Worm (Caenorhabditis elegans) whole organism, young adult: ENCODE results near the gene mec-3.

ENCODE experiments used
- B0035.1 ChIP-seq: sonication (generic microtip); optimal IDR thresholded peaks from 2 replicates; lab custom pipeline; 2016; ENCODE audit warnings: missing genetic modification characterization, mild to moderate bottlenecking, missing compliant biosample characterization, missing genotype, missing genetic modification reagents
- B0261.1 ChIP-seq: sonication (generic microtip); optimal IDR thresholded peaks from 2 replicates; lab custom pipeline; 2016; ENCODE audit warnings: mild to moderate bottlenecking, missing genetic modification characterization, moderate library complexity, missing compliant biosample characterization
- D2030.7 ChIP-seq: fragments of 200-800 bp; sonication (Bioruptor generic); IDR thresholded peaks from 2 replicates; pipeline ENCODE4 v1.3.6; 2022; ENCODE audit warnings: missing genetic modification reagents, missing genetic modification characterization, missing compliant biosample characterization
- F10E7.11 ChIP-seq: sonication (generic microtip); optimal IDR thresholded peaks from 2 replicates; lab custom pipeline; 2017; ENCODE audit warnings: mild to moderate bottlenecking, missing genetic modification characterization, moderate library complexity, missing compliant biosample characterization
- F22D6.2 ChIP-seq: sonication (generic microtip); optimal IDR thresholded peaks from 2 replicates; lab custom pipeline; 2016; ENCODE audit warnings: mild to moderate bottlenecking, missing genetic modification characterization, missing compliant biosample characterization
- F49E8.2 ChIP-seq: sonication (generic microtip); optimal IDR thresholded peaks from 3 replicates; lab custom pipeline; 2017; ENCODE audit warnings: missing genetic modification characterization, mild to moderate bottlenecking, missing compliant biosample characterization, antibody characterized with exemption, moderate library complexity; ENCODE audit not compliant: insufficient read depth
- F52B5.7 ChIP-seq: sonication (generic microtip); optimal IDR thresholded peaks from 2 replicates; lab custom pipeline; 2016; ENCODE audit warnings: mild to moderate bottlenecking, missing genetic modification characterization, missing compliant biosample characterization
- F55B11.4 ChIP-seq: sonication (generic microtip); optimal IDR thresholded peaks from 2 replicates; lab custom pipeline; 2016; ENCODE audit warnings: missing compliant biosample characterization, missing genetic modification characterization, borderline replicate concordance; ENCODE audit not compliant: insufficient read depth
- Y53F4B.3 ChIP-seq: fragments of 200-800 bp; sonication (Bioruptor generic); IDR thresholded peaks from 2 replicates; pipeline ENCODE4 v1.3.6; 2022; ENCODE audit warnings: missing genetic modification reagents, missing genetic modification characterization, missing compliant biosample characterization
- aptf-2 ChIP-seq: fragments of 200-800 bp; sonication (Bioruptor generic); conservative IDR thresholded peaks from 2 replicates; pipeline ENCODE4 v1.3.6; 2022; ENCODE audit warnings: missing genetic modification reagents, missing genetic modification characterization, missing compliant biosample characterization
- attf-5 ChIP-seq: fragments of 200-800 bp; sonication (Bioruptor generic); optimal IDR thresholded peaks from 2 replicates; lab custom pipeline; 2018; ENCODE audit warnings: mild to moderate bottlenecking, missing genetic modification characterization, missing compliant biosample characterization
- bed-1 ChIP-seq: fragments of 200-800 bp; sonication (Bioruptor generic); IDR thresholded peaks from 2 replicates; pipeline ENCODE4 v1.3.6; 2022; ENCODE audit warnings: missing genetic modification reagents, missing genetic modification characterization, missing compliant biosample characterization
- ceh-40 ChIP-seq: fragments of 200-800 bp; sonication (Bioruptor generic); IDR thresholded peaks from 2 replicates; pipeline ENCODE4 v1.3.6; 2022; ENCODE audit warnings: missing genetic modification characterization, missing compliant biosample characterization
- ceh-91 ChIP-seq: fragments of 200-800 bp; sonication (Bioruptor generic); IDR thresholded peaks from 2 replicates; pipeline ENCODE4 v1.3.6; 2022; ENCODE audit warnings: missing genetic modification reagents, missing genetic modification characterization, missing compliant biosample characterization
- egrh-3 ChIP-seq: fragments of 200-800 bp; sonication (Bioruptor generic); IDR thresholded peaks from 2 replicates; pipeline ENCODE4 v1.3.6; 2022; ENCODE audit warnings: missing genetic modification reagents, missing genetic modification characterization, missing compliant biosample characterization
- ets-4 ChIP-seq: fragments of 200-800 bp; sonication (Bioruptor generic); optimal IDR thresholded peaks from 2 replicates; lab custom pipeline; 2018; ENCODE audit warnings: mild to moderate bottlenecking, missing genetic modification characterization, missing compliant biosample characterization
- him-1 ChIP-seq: sonication (generic microtip); optimal IDR thresholded peaks from 2 replicates; lab custom pipeline; 2016; ENCODE audit warnings: missing genotype, missing genetic modification reagents, missing genetic modification characterization, missing compliant biosample characterization
- hmg-20 ChIP-seq: fragments of 200-800 bp; sonication (Bioruptor generic); IDR thresholded peaks from 2 replicates; pipeline ENCODE4 v1.3.6; 2022; ENCODE audit warnings: missing genetic modification reagents, missing genetic modification characterization, missing compliant biosample characterization
- let-526 ChIP-seq: fragments of 200-800 bp; sonication (Bioruptor generic); IDR thresholded peaks from 2 replicates; pipeline ENCODE4 v1.3.6; 2022; ENCODE audit warnings: missing genetic modification reagents, missing genetic modification characterization, missing compliant biosample characterization
- lin-35 ChIP-seq, 3 experiments: fragments of 150-350 bp in 2 of 3; sonication (generic microtip) in 1 of 3; optimal IDR thresholded peaks; 2 replicates each; lab custom pipeline; 2014 to 2018; ENCODE audit warnings: missing biosample characterization in 3 of 3, missing genetic modification characterization in 3 of 3, missing genetic modification reagents in 3 of 3
- lin-40 ChIP-seq: sonication (generic microtip); optimal IDR thresholded peaks from 2 replicates; lab custom pipeline; 2016; ENCODE audit warnings: missing genetic modification characterization, mild to moderate bottlenecking, missing compliant biosample characterization, missing genotype, missing genetic modification reagents
- lir-1 ChIP-seq: fragments of 200-800 bp; sonication (Bioruptor generic); conservative IDR thresholded peaks from 2 replicates; pipeline ENCODE4 v1.3.6; 2022; ENCODE audit warnings: missing genetic modification reagents, missing genetic modification characterization, missing compliant biosample characterization
- madf-10 ChIP-seq: sonication (generic microtip); optimal IDR thresholded peaks from 2 replicates; lab custom pipeline; 2016; ENCODE audit warnings: mild to moderate bottlenecking, missing genetic modification characterization, missing compliant biosample characterization
- madf-3 ChIP-seq: fragments of 200-800 bp; sonication (Bioruptor generic); IDR thresholded peaks from 2 replicates; pipeline ENCODE4 v1.3.6; 2022; ENCODE audit warnings: missing genetic modification reagents, missing genetic modification characterization, missing compliant biosample characterization
- nfyb-1 ChIP-seq: fragments of 200-800 bp; sonication (Bioruptor generic); IDR thresholded peaks from 2 replicates; pipeline ENCODE4 v1.3.6; 2022; ENCODE audit warnings: missing genetic modification reagents, missing genetic modification characterization, missing compliant biosample characterization
- nhr-80 ChIP-seq: sonication (generic microtip); optimal IDR thresholded peaks from 2 replicates; lab custom pipeline; 2016; ENCODE audit warnings: missing genetic modification characterization, missing compliant biosample characterization
- nhr-90 ChIP-seq: sonication (generic microtip); optimal IDR thresholded peaks from 2 replicates; lab custom pipeline; 2016; ENCODE audit warnings: missing genotype, mild to moderate bottlenecking, missing genetic modification characterization, missing compliant biosample characterization
- pbrm-1 ChIP-seq: fragments of 200-800 bp; sonication (Bioruptor generic); IDR thresholded peaks from 2 replicates; pipeline ENCODE4 v1.3.6; 2022; ENCODE audit warnings: missing genetic modification reagents, missing genetic modification characterization, missing compliant biosample characterization
- repo-1 ChIP-seq: sonication (generic microtip); optimal IDR thresholded peaks from 2 replicates; lab custom pipeline; 2017; ENCODE audit warnings: mild to moderate bottlenecking, missing genetic modification characterization, missing compliant biosample characterization
- rpc-1 ChIP-seq, 2 experiments: fragments of 150-350 bp in 1 of 2; sonication (generic microtip) in 1 of 2; optimal IDR thresholded peaks; 2 replicates each; lab custom pipeline; 2014 to 2018; ENCODE audit warnings: missing biosample characterization in 1 of 2, missing genetic modification characterization in 1 of 2, missing genetic modification reagents in 1 of 2, missing genotype in 1 of 2
- sea-2 ChIP-seq: fragments of 200-800 bp; sonication (Bioruptor generic); IDR thresholded peaks from 2 replicates; pipeline ENCODE4 v1.3.6; 2022; ENCODE audit warnings: missing genetic modification characterization, missing compliant biosample characterization
- snpc-1.1 ChIP-seq: sonication (generic microtip); optimal IDR thresholded peaks from 2 replicates; lab custom pipeline; 2017; ENCODE audit warnings: missing genetic modification characterization, mild to moderate bottlenecking, missing compliant biosample characterization, antibody characterized with exemption, moderate library complexity, missing genotype, missing genetic modification reagents; ENCODE audit not compliant: insufficient read depth
- snpc-1.3 ChIP-seq: sonication (generic microtip); optimal IDR thresholded peaks from 2 replicates; lab custom pipeline; 2017; ENCODE audit warnings: missing genetic modification characterization, mild to moderate bottlenecking, missing compliant biosample characterization, antibody characterized with exemption, moderate library complexity, missing genotype, missing genetic modification reagents; ENCODE audit not compliant: insufficient read depth
- somi-1 ChIP-seq: fragments of 200-800 bp; sonication (Bioruptor generic); optimal IDR thresholded peaks from 2 replicates; lab custom pipeline; 2018; ENCODE audit warnings: mild to moderate bottlenecking, missing genetic modification characterization, missing compliant biosample characterization
- sptf-2 ChIP-seq: fragments of 200-800 bp; sonication (Bioruptor generic); optimal IDR thresholded peaks from 2 replicates; lab custom pipeline; 2018; ENCODE audit warnings: mild to moderate bottlenecking, missing genetic modification characterization, missing compliant biosample characterization
- tbp1 ChIP-seq: fragments of 200-800 bp; sonication (Bioruptor generic); optimal IDR thresholded peaks from 2 replicates; lab custom pipeline; 2018; ENCODE audit warnings: mild to moderate bottlenecking, missing genetic modification characterization, missing compliant biosample characterization
- xnd-1 ChIP-seq: sonication (generic microtip); optimal IDR thresholded peaks from 2 replicates; lab custom pipeline; 2016; ENCODE audit warnings: missing genotype, missing genetic modification reagents, missing genetic modification characterization, missing compliant biosample characterization
- ztf-6 ChIP-seq: fragments of 200-800 bp; sonication (Bioruptor generic); IDR thresholded peaks from 2 replicates; pipeline ENCODE4 v1.3.6; 2022; ENCODE audit warnings: missing genetic modification reagents, missing genetic modification characterization, missing compliant biosample characterization

The mec-3 gene

ce11 chrIV:10449799-10450198 lies 11.9 kb downstream of the mec-3 start, which contains the start of gene F13B12.4:
TSS of gene F13B12.4 (minus strand) at chrIV:10449899.
- TF ChIP-seq madf-10 (tag; lab: Kevin White, UChicago) = no peak
- TF ChIP-seq somi-1 (GFP tag; lab: Kevin White, UChicago) = no peak
- no peak for TF ChIP-seq B0035.1
- no peak for TF ChIP-seq ztf-6 (GFP tag; lab: Robert Waterston, UW)
- TF ChIP-seq him-1 (tag; lab: Kevin White, UChicago) = no peak
- no peak for TF ChIP-seq D2030.7 (GFP tag; lab: Robert Waterston, UW)

ce11 chrIV:10443510-10443909 lies 18.2 kb downstream of the mec-3 start, which contains the start of gene F13B12.7:
TSS of gene F13B12.7 (plus strand) at chrIV:10443810.
- TF ChIP-seq aptf-2 (GFP tag; lab: Robert Waterston, UW) = no peak
- no peak for TF ChIP-seq nhr-90 (tag; lab: Kevin White, UChicago)
- TF ChIP-seq B0261.1 (tag; lab: Kevin White, UChicago) = no peak
- TF ChIP-seq ceh-91 (GFP tag; lab: Robert Waterston, UW) = no peak

ce11 chrIV:10442904-10443303 lies 18.8 kb downstream of the mec-3 start:
- TF ChIP-seq hmg-20 (GFP tag; lab: Robert Waterston, UW) = no peak
- no peak for TF ChIP-seq F22D6.2 (tag; lab: Kevin White, UChicago)
- no peak for TF ChIP-seq snpc-1.3 (tag; lab: Kevin White, UChicago)
- TF ChIP-seq B0035.1 = no peak
- TF ChIP-seq madf-3 (GFP tag; lab: Robert Waterston, UW) = no peak
- TF ChIP-seq madf-10 (tag; lab: Kevin White, UChicago) = no peak
- TF ChIP-seq F49E8.2 (tag; lab: Kevin White, UChicago) = no peak
- TF ChIP-seq lin-35 (GFP tag; optimal IDR thresholded peaks at IDR 0.05; lab: Kevin White, UChicago) = no peak
- no peak for TF ChIP-seq sptf-2
- no peak for TF ChIP-seq xnd-1 (tag; lab: Kevin White, UChicago)
- no peak for TF ChIP-seq lir-1 (GFP tag; lab: Robert Waterston, UW)
- no peak for TF ChIP-seq egrh-3 (GFP tag; lab: Robert Waterston, UW)
- no peak for TF ChIP-seq pbrm-1
- TF ChIP-seq him-1 (tag; lab: Kevin White, UChicago) = no peak
- no peak for TF ChIP-seq rpc-1 (optimal IDR thresholded peaks at IDR 0.05; lab: Kevin White, UChicago)
- no peak for TF ChIP-seq rpc-1 (tag; optimal IDR thresholded peaks at IDR 0.05; lab: Kevin White, UChicago)
- TF ChIP-seq nhr-80 (tag; lab: Kevin White, UChicago) = no peak
- TF ChIP-seq Y53F4B.3 (GFP tag; lab: Robert Waterston, UW) = no peak
- TF ChIP-seq nfyb-1 = no peak
- no peak for TF ChIP-seq repo-1 (tag; lab: Kevin White, UChicago)
- no peak for TF ChIP-seq F52B5.7 (tag; lab: Kevin White, UChicago)

- no peak for TF ChIP-seq bed-1 (GFP tag; lab: Robert Waterston, UW)
- TF ChIP-seq let-526 (GFP tag; lab: Robert Waterston, UW) = no peak
- peak; percentile 73 for TF ChIP-seq ets-4 (GFP tag; lab: Kevin White, UChicago)
- no peak for TF ChIP-seq sea-2 (GFP tag; lab: Robert Waterston, UW)
- no peak for TF ChIP-seq repo-1 (tag; lab: Kevin White, UChicago)
- no peak for TF ChIP-seq F55B11.4 (tag; lab: Kevin White, UChicago)
- no peak for TF ChIP-seq lin-40
- TF ChIP-seq snpc-1.1 (tag; lab: Kevin White, UChicago) = no peak
- peak; percentile 96 for TF ChIP-seq nhr-80 (tag; lab: Kevin White, UChicago)
- no peak for TF ChIP-seq D2030.7 (GFP tag; lab: Robert Waterston, UW)
- TF ChIP-seq tbp1 (GFP tag; lab: Kevin White, UChicago) = no peak
- TF ChIP-seq xnd-1 (tag; lab: Kevin White, UChicago) = no peak
- TF ChIP-seq attf-5 (GFP tag; lab: Kevin White, UChicago) = no peak
- no peak for TF ChIP-seq ceh-40 (GFP tag; lab: Robert Waterston, UW)
- no peak for TF ChIP-seq F10E7.11
Observed at ce11 chrIV:10438901-10439300, 22.8 kb downstream of the mec-3 start, which contains the start of gene F13B12.3. TSS of gene F13B12.3 (plus strand) at chrIV:10439123.
